Fruit fly (Drosophila melanogaster) whole organism, embryonic: ENCODE data around the gene ash1.
A peak's percentile ranks its signal among the peaks of the same experiment; 100 is the strongest.

Experiments used
- CG10147 ChIP-seq: fragments of 200-800 bp; sonication (Bioruptor generic); optimal IDR thresholded peaks from 2 replicates; lab custom pipeline; 2019; ENCODE audit warnings: missing biosample characterization, mild to moderate bottlenecking, missing genetic modification characterization, moderate library complexity
- CG11093 ChIP-seq: fragments of 200-800 bp; sonication (Bioruptor generic); IDR thresholded peaks from 3 replicates; pipeline ENCODE4 v1.3.6; 2022; ENCODE audit warnings: missing biosample characterization, missing genetic modification characterization
- CG12236 ChIP-seq: fragments of 200-800 bp; sonication (Bioruptor generic); optimal IDR thresholded peaks from 2 replicates; lab custom pipeline; 2016; ENCODE audit warnings: missing biosample characterization, missing genetic modification characterization
- CG12299 ChIP-seq: fragments of 200-800 bp; sonication (Bioruptor generic); optimal IDR thresholded peaks from 2 replicates; lab custom pipeline; 2018; ENCODE audit warnings: missing biosample characterization, mild to moderate bottlenecking, missing genetic modification characterization
- CG12659 ChIP-seq: fragments of 200-800 bp; sonication (Bioruptor generic); optimal IDR thresholded peaks from 3 replicates; lab custom pipeline; 2017; ENCODE audit warnings: mild to moderate bottlenecking, missing biosample characterization, missing genetic modification reagents, missing genetic modification characterization
- CG15073 ChIP-seq: fragments of 200-800 bp; sonication (Bioruptor generic); optimal IDR thresholded peaks from 2 replicates; lab custom pipeline; 2016; ENCODE audit warnings: missing biosample characterization, missing genetic modification characterization
- CG15269 ChIP-seq: fragments of 200-800 bp; sonication (Bioruptor generic); optimal IDR thresholded peaks from 2 replicates; lab custom pipeline; 2018; ENCODE audit warnings: missing biosample characterization, mild to moderate bottlenecking, missing genetic modification characterization, moderate library complexity
- CG15514 ChIP-seq: fragments of 200-800 bp; sonication (Bioruptor generic); optimal IDR thresholded peaks from 3 replicates; lab custom pipeline; 2017; ENCODE audit warnings: missing biosample characterization, missing genetic modification characterization, mild to moderate bottlenecking, moderate library complexity, missing genetic modification reagents
- CG17912 ChIP-seq: fragments of 200-800 bp; sonication (Bioruptor generic); optimal IDR thresholded peaks from 2 replicates; lab custom pipeline; 2018; ENCODE audit warnings: missing biosample characterization, mild to moderate bottlenecking, missing genetic modification characterization
- CG2116 ChIP-seq: fragments of 200-800 bp; sonication (Bioruptor generic); optimal IDR thresholded peaks from 3 replicates; lab custom pipeline; 2018; ENCODE audit warnings: missing biosample characterization, mild to moderate bottlenecking, missing genetic modification characterization
- CG31388 ChIP-seq: fragments of 200-800 bp; sonication (Bioruptor generic); optimal IDR thresholded peaks from 2 replicates; lab custom pipeline; 2016; ENCODE audit warnings: missing biosample characterization, missing genetic modification characterization
- CG31441 ChIP-seq: fragments of 200-800 bp; sonication (Bioruptor generic); IDR thresholded peaks from 2 replicates; pipeline ENCODE4 v1.3.6; 2022; ENCODE audit warnings: missing biosample characterization, missing genetic modification characterization
- CG34224 ChIP-seq: fragments of 200-800 bp; sonication (Bioruptor generic); IDR thresholded peaks from 3 replicates; pipeline ENCODE4 v1.3.6; 2022; ENCODE audit warnings: missing biosample characterization, missing genetic modification characterization; ENCODE audit not compliant: partially characterized antibody
- CG4360 ChIP-seq: fragments of 200-800 bp; sonication (Bioruptor generic); IDR thresholded peaks from 2 replicates; pipeline ENCODE4 v1.3.6; 2022; ENCODE audit warnings: missing biosample characterization, missing genetic modification characterization
- CG5953 ChIP-seq: fragments of 200-800 bp; sonication (Bioruptor generic); IDR thresholded peaks from 2 replicates; pipeline ENCODE4 v1.3.6; 2022; ENCODE audit warnings: missing biosample characterization, missing genetic modification characterization
- CG6765 ChIP-seq: fragments of 200-800 bp; sonication (Bioruptor generic); optimal IDR thresholded peaks from 3 replicates; lab custom pipeline; 2017; ENCODE audit warnings: missing biosample characterization, mild to moderate bottlenecking, missing genetic modification characterization
- CG7839 ChIP-seq: fragments of 200-800 bp; sonication (Bioruptor generic); optimal IDR thresholded peaks from 3 replicates; lab custom pipeline; 2018; ENCODE audit warnings: missing biosample characterization, mild to moderate bottlenecking, missing genetic modification characterization, moderate library complexity
- CG8924 ChIP-seq: fragments of 200-800 bp; optimal IDR thresholded peaks from 3 replicates; lab custom pipeline; 2019; ENCODE audit warnings: missing biosample characterization, mild to moderate bottlenecking, missing genetic modification characterization, moderate library complexity
- CG8944 ChIP-seq: fragments of 200-800 bp; sonication (Bioruptor generic); optimal IDR thresholded peaks from 3 replicates; lab custom pipeline; 2016; ENCODE audit warnings: missing biosample characterization, missing genetic modification characterization
- CG9797 ChIP-seq: fragments of 200-800 bp; sonication (Bioruptor generic); optimal IDR thresholded peaks from 3 replicates; lab custom pipeline; 2018; ENCODE audit warnings: missing biosample characterization, mild to moderate bottlenecking, missing genetic modification characterization
- Doc3 ChIP-seq: fragments of 200-800 bp; sonication (Bioruptor generic); IDR thresholded peaks from 3 replicates; pipeline ENCODE4 v1.3.6; 2022; ENCODE audit warnings: missing biosample characterization, missing genetic modification characterization; ENCODE audit not compliant: partially characterized antibody
- Hey ChIP-seq: fragments of 200-800 bp; sonication (Bioruptor generic); optimal IDR thresholded peaks from 3 replicates; lab custom pipeline; 2018; ENCODE audit warnings: missing biosample characterization, mild to moderate bottlenecking, missing genetic modification characterization
- Hr78 ChIP-seq, 2 experiments: fragments of 200-800 bp in 1 of 2; fragments of >200 bp in 1 of 2; sonication (Bioruptor generic) in 1 of 2; optimal IDR thresholded peaks; 2 replicates each; lab custom pipeline; 2017 to 2019; ENCODE audit warnings: missing biosample characterization in 2 of 2, missing genetic modification characterization in 2 of 2, mild to moderate bottlenecking in 1 of 2, moderate library complexity in 1 of 2
- Hsf ChIP-seq: fragments of 200-800 bp; sonication (Bioruptor generic); optimal IDR thresholded peaks from 3 replicates; lab custom pipeline; 2016; ENCODE audit warnings: missing biosample characterization, missing genetic modification characterization
- Kr ChIP-seq: fragments of 200-800 bp; sonication (Bioruptor generic); optimal IDR thresholded peaks from 2 replicates; lab custom pipeline; 2017; ENCODE audit warnings: missing biosample characterization, mild to moderate bottlenecking, missing genetic modification characterization
- Lhr ChIP-seq: fragments of 200-800 bp; sonication (Bioruptor generic); optimal IDR thresholded peaks from 3 replicates; lab custom pipeline; 2017; ENCODE audit warnings: mild to moderate bottlenecking, missing biosample characterization, missing genetic modification reagents, missing genetic modification characterization
- MBD-R2 ChIP-seq: fragments of 200-800 bp; sonication (Bioruptor generic); IDR thresholded peaks from 2 replicates; pipeline ENCODE4 v1.3.6; 2022; ENCODE audit warnings: missing biosample characterization, missing genetic modification characterization
- Mrtf ChIP-seq: fragments of 200-800 bp; sonication (Bioruptor generic); IDR thresholded peaks from 3 replicates; pipeline ENCODE4 v1.3.6; 2022; ENCODE audit warnings: missing biosample characterization, missing genetic modification characterization
- Nf-YC ChIP-seq: fragments of 200-800 bp; optimal IDR thresholded peaks from 3 replicates; lab custom pipeline; 2019; ENCODE audit warnings: missing biosample characterization, mild to moderate bottlenecking, missing genetic modification characterization, moderate library complexity
- Poxn ChIP-seq: fragments of 200-800 bp; sonication (Bioruptor generic); IDR thresholded peaks from 2 replicates; pipeline ENCODE4 v1.3.6; 2022; ENCODE audit warnings: missing biosample characterization, missing genetic modification characterization
- ato ChIP-seq: fragments of 200-800 bp; sonication (Bioruptor generic); IDR thresholded peaks from 2 replicates; pipeline ENCODE4 v1.3.6; 2022; ENCODE audit warnings: missing biosample characterization, missing genetic modification characterization; ENCODE audit not compliant: partially characterized antibody
- cas ChIP-seq: fragments of 200-800 bp; sonication (Bioruptor generic); IDR thresholded peaks from 2 replicates; pipeline ENCODE4 v1.3.6; 2022; ENCODE audit warnings: missing biosample characterization, missing genetic modification characterization
- ci ChIP-seq: fragments of 200-800 bp; sonication (Bioruptor generic); IDR thresholded peaks from 3 replicates; pipeline ENCODE4 v1.3.6; 2022; ENCODE audit warnings: missing biosample characterization, missing genetic modification characterization
- crol ChIP-seq: fragments of 200-800 bp; sonication (Bioruptor generic); IDR thresholded peaks from 2 replicates; pipeline ENCODE4 v1.3.6; 2022; ENCODE audit warnings: missing biosample characterization, missing genetic modification characterization
- fd102C ChIP-seq: fragments of 200-800 bp; sonication (Bioruptor generic); optimal IDR thresholded peaks from 2 replicates; lab custom pipeline; 2018; ENCODE audit warnings: missing biosample characterization, mild to moderate bottlenecking, missing genetic modification characterization, moderate library complexity
- gce ChIP-seq: fragments of 200-800 bp; sonication (Bioruptor generic); IDR thresholded peaks from 3 replicates; pipeline ENCODE4 v1.3.6; 2022; ENCODE audit warnings: missing biosample characterization, missing genetic modification characterization
- gfzf ChIP-seq: fragments of 200-800 bp; sonication (Bioruptor generic); optimal IDR thresholded peaks from 2 replicates; lab custom pipeline; 2016; ENCODE audit warnings: missing biosample characterization, mild to moderate bottlenecking, missing genetic modification characterization, moderate library complexity
- insv ChIP-seq, 2 experiments: fragments of 200-800 bp; sonication (Bioruptor generic); optimal IDR thresholded peaks; 3 replicates each; lab custom pipeline; 2016 to 2018; ENCODE audit warnings: missing biosample characterization in 2 of 2, missing genetic modification characterization in 2 of 2
- jumu ChIP-seq: fragments of 200-800 bp; sonication (Bioruptor generic); optimal IDR thresholded peaks from 3 replicates; lab custom pipeline; 2016; ENCODE audit warnings: missing biosample characterization, missing genetic modification characterization
- ken ChIP-seq: fragments of 200-800 bp; sonication (Bioruptor generic); IDR thresholded peaks from 3 replicates; pipeline ENCODE4 v1.3.6; 2022; ENCODE audit warnings: missing biosample characterization, missing genetic modification characterization
- knrl ChIP-seq: fragments of 200-800 bp; sonication (Bioruptor generic); IDR thresholded peaks from 3 replicates; pipeline ENCODE4 v1.3.6; 2022; ENCODE audit warnings: missing biosample characterization, missing genetic modification characterization; ENCODE audit not compliant: partially characterized antibody
- nom ChIP-seq: fragments of 200-800 bp; sonication (Bioruptor generic); optimal IDR thresholded peaks from 2 replicates; lab custom pipeline; 2017; ENCODE audit warnings: missing biosample characterization, missing genetic modification characterization, mild to moderate bottlenecking, moderate library complexity, missing genetic modification reagents
- pzg ChIP-seq: fragments of 200-800 bp; sonication (Bioruptor generic); optimal IDR thresholded peaks from 3 replicates; lab custom pipeline; 2018; ENCODE audit warnings: missing biosample characterization, mild to moderate bottlenecking, missing genetic modification characterization, moderate library complexity
- ranshi ChIP-seq: fragments of 200-800 bp; sonication (Bioruptor generic); IDR thresholded peaks from 2 replicates; pipeline ENCODE4 v1.3.6; 2022; ENCODE audit warnings: missing biosample characterization, missing genetic modification characterization
- sens ChIP-seq: fragments of 200-800 bp; sonication (Bioruptor generic); peaks from one replicate; lab custom pipeline; 2016; ENCODE audit warnings: missing biosample characterization, missing genetic modification characterization
- sqz ChIP-seq: fragments of 200-800 bp; sonication (Bioruptor generic); optimal IDR thresholded peaks from 3 replicates; lab custom pipeline; 2018; ENCODE audit warnings: missing biosample characterization, mild to moderate bottlenecking, missing genetic modification characterization
- toy ChIP-seq: fragments of 200-800 bp; sonication (Bioruptor generic); IDR thresholded peaks from 2 replicates; pipeline ENCODE4 v1.3.6; 2022; ENCODE audit warnings: missing biosample characterization, missing genetic modification characterization
- twi ChIP-seq: fragments of 200-800 bp; optimal IDR thresholded peaks from 2 replicates; lab custom pipeline; 2019; ENCODE audit warnings: missing biosample characterization, mild to moderate bottlenecking, missing genetic modification characterization, moderate library complexity
- vvl ChIP-seq: fragments of 200-800 bp; sonication (Bioruptor generic); IDR thresholded peaks from 2 replicates; pipeline ENCODE4 v1.3.6; 2022; ENCODE audit warnings: missing biosample characterization, missing genetic modification characterization
- zen2 ChIP-seq: fragments of 200-800 bp; sonication (Bioruptor generic); IDR thresholded peaks from 3 replicates; pipeline ENCODE4 v1.3.6; 2022; ENCODE audit warnings: missing biosample characterization, missing genetic modification characterization; ENCODE audit not compliant: partially characterized antibody

Gene ash1

dm6 chr3L:19642448-19643020 is 44.0 kb upstream of the ash1 start, which contains the start of gene Rnf146 (continued):
- TF ChIP-seq CG6765 (GFP tag; lab: Kevin White, UChicago) (no peak), CG8944 (GFP tag; lab: Kevin White, UChicago) (no peak), CG4360 (GFP tag; lab: Robert Waterston, UW) (0 out of 2 replicates have a peak, but pooled peaks have one; percentile 43), zen2 (GFP tag; lab: Robert Waterston, UW) (no peak), CG31388 (GFP tag; lab: Kevin White, UChicago) (no peak), Hr78 (GFP tag; optimal IDR thresholded peaks at IDR 0.05; lab: Kevin White, UChicago) (no peak), vvl (GFP tag; lab: Robert Waterston, UW) (peak; percentile 61; the same call in 1 of the 2 replicates), CG12659 (GFP tag; lab: Kevin White, UChicago) (peak; percentile 46), CG15269 (tag; lab: Kevin White, UChicago) (no peak), sqz (GFP tag; lab: Kevin White, UChicago) (no peak), ken (no peak), CG34224 (GFP tag; lab: Robert Waterston, UW) (peak; percentile 34; the same call in 1 of the 3 replicates), insv (GFP tag; optimal IDR thresholded peaks at IDR 0.05; lab: Kevin White, UChicago) (peak in 1 of 2 experiments; percentile 0), CG8924 (tag; lab: Kevin White, UChicago) (peak; percentile 21), Lhr (peak; percentile 24), CG15514 (GFP tag; lab: Kevin White, UChicago) (peak; percentile 29), CG7839 (no peak), gfzf (GFP tag; lab: Kevin White, UChicago) (peak; percentile 86), Doc3 (GFP tag; lab: Robert Waterston, UW) (no peak), CG12236 (GFP tag; lab: Kevin White, UChicago) (no peak), toy (GFP tag; lab: Robert Waterston, UW) (no peak), MBD-R2 (GFP tag; lab: Robert Waterston, UW) (peak; percentile 74), Mrtf (GFP tag; lab: Robert Waterston, UW) (no peak), CG9797 (GFP tag; lab: Kevin White, UChicago) (peak; percentile 89), ranshi (GFP tag; lab: Robert Waterston, UW) (no peak), CG5953 (GFP tag; lab: Robert Waterston, UW) (no peak), twi (tag; lab: Kevin White, UChicago) (no peak), Poxn (no peak), ci (GFP tag; lab: Robert Waterston, UW) (peak; percentile 25; the same call in 1 of the 3 replicates), pzg (GFP tag; lab: Kevin White, UChicago) (peak; percentile 85), CG12299 (tag; lab: Kevin White, UChicago) (no peak), CG10147 (GFP tag; lab: Kevin White, UChicago) (no peak), CG17912 (no peak), CG2116 (GFP tag; lab: Kevin White, UChicago) (peak; percentile 37), nom (peak; percentile 16), CG11093 (no peak), jumu (no peak), crol (GFP tag; lab: Robert Waterston, UW) (peak; percentile 57; the same call in 1 of the 2 replicates)

- TF ChIP-seq Kr (GFP tag; lab: Kevin White, UChicago) (peak; percentile 26), ato (GFP tag; lab: Robert Waterston, UW) (no peak), twi (tag; lab: Kevin White, UChicago) (peak; percentile 69), Hey (no peak), sens (peak; percentile 89), cas (GFP tag; lab: Robert Waterston, UW) (no peak), knrl (no peak), gce (GFP tag; lab: Robert Waterston, UW) (no peak), CG15073 (GFP tag; lab: Kevin White, UChicago) (peak; percentile 0), fd102C (GFP tag; lab: Kevin White, UChicago) (peak; percentile 84), Hsf (GFP tag; lab: Kevin White, UChicago) (peak; percentile 41), CG31441 (GFP tag; lab: Robert Waterston, UW) (peak; percentile 69), Nf-YC (tag; lab: Kevin White, UChicago) (no peak)
Measured at dm6 chr3L:19636821-19637460, 38.4 kb upstream of the ash1 start.
